Fruit fly (Drosophila melanogaster) whole organism, wandering third instar larva: Measurements from ENCODE around the gene Jon66Cii.
A peak's percentile ranks its signal among the peaks of the same experiment; 100 is the strongest.

Experiments used
- Abd-B ChIP-seq: fragments of >200 bp; optimal IDR thresholded peaks from 2 replicates; lab custom pipeline; 2017; ENCODE audit warnings: missing biosample characterization, missing genetic modification characterization
- CG32264 ChIP-seq: fragments of 200-800 bp; sonication (Bioruptor generic); optimal IDR thresholded peaks from 2 replicates; lab custom pipeline; 2016; ENCODE audit warnings: missing biosample characterization, missing genetic modification characterization
- CG9705 ChIP-seq: fragments of 200-800 bp; sonication (Bioruptor generic); optimal IDR thresholded peaks from 2 replicates; lab custom pipeline; 2018; ENCODE audit warnings: missing biosample characterization, mild to moderate bottlenecking, missing genetic modification characterization
- CrebA ChIP-seq: fragments of 200-800 bp; sonication (Bioruptor generic); optimal IDR thresholded peaks from 2 replicates; lab custom pipeline; 2016; ENCODE audit warnings: missing biosample characterization, mild to moderate bottlenecking, missing genetic modification characterization, borderline replicate concordance
- Dfd ChIP-seq: fragments of >200 bp; optimal IDR thresholded peaks from 2 replicates; lab custom pipeline; 2017; ENCODE audit warnings: missing biosample characterization, missing genetic modification characterization
- GATAd ChIP-seq: sonication (Bioruptor generic); optimal IDR thresholded peaks from 2 replicates; lab custom pipeline; 2016; ENCODE audit warnings: missing biosample characterization, missing genetic modification characterization
- HLH106 ChIP-seq: fragments of 200-800 bp; optimal IDR thresholded peaks from 3 replicates; lab custom pipeline; 2019; ENCODE audit warnings: missing biosample characterization, mild to moderate bottlenecking, missing genetic modification characterization, moderate library complexity
- Hnf4 ChIP-seq: fragments of 200-800 bp; sonication (Bioruptor generic); optimal IDR thresholded peaks from 2 replicates; lab custom pipeline; 2016; ENCODE audit warnings: missing biosample characterization, mild to moderate bottlenecking, missing genetic modification characterization
- Hr78 ChIP-seq: fragments of >200 bp; optimal IDR thresholded peaks from 2 replicates; lab custom pipeline; 2017; ENCODE audit warnings: missing biosample characterization, missing genetic modification characterization
- Hr83 ChIP-seq: fragments of 200-300 bp; sonication (Bioruptor generic); optimal IDR thresholded peaks from 2 replicates; lab custom pipeline; 2016; ENCODE audit warnings: missing biosample characterization, mild to moderate bottlenecking, missing genetic modification characterization, moderate library complexity; ENCODE audit not compliant: poor library complexity, severe bottlenecking
- Jra ChIP-seq: sonication (Bioruptor generic); optimal IDR thresholded peaks from 2 replicates; lab custom pipeline; 2016; ENCODE audit warnings: missing biosample characterization, missing genetic modification characterization
- Mio ChIP-seq: sonication (Bioruptor generic); optimal IDR thresholded peaks from 2 replicates; lab custom pipeline; 2016; ENCODE audit warnings: missing biosample characterization, missing genetic modification characterization
- Myc ChIP-seq: fragments of >200 bp; optimal IDR thresholded peaks from 2 replicates; lab custom pipeline; 2017
- OdsH ChIP-seq: fragments of 200-800 bp; sonication (Bioruptor generic); optimal IDR thresholded peaks from 2 replicates; lab custom pipeline; 2016; ENCODE audit warnings: missing biosample characterization, mild to moderate bottlenecking, missing genetic modification characterization
- Rel ChIP-seq, 2 experiments: fragments of 200-800 bp; sonication (Bioruptor generic) in 1 of 2; optimal IDR thresholded peaks; 2 replicates in 1 of 2; 3 replicates in 1 of 2; lab custom pipeline; 2016 to 2019; ENCODE audit warnings: mild to moderate bottlenecking in 2 of 2, missing biosample characterization in 2 of 2, missing genetic modification characterization in 2 of 2, moderate library complexity in 1 of 2
- Sp1 ChIP-seq: fragments of 200-800 bp; sonication (Bioruptor generic); optimal IDR thresholded peaks from 3 replicates; lab custom pipeline; 2019; ENCODE audit warnings: missing biosample characterization, mild to moderate bottlenecking, missing genetic modification characterization, moderate library complexity
- br ChIP-seq: fragments of 200-800 bp; sonication (Bioruptor generic); optimal IDR thresholded peaks from 2 replicates; lab custom pipeline; 2016; ENCODE audit warnings: missing biosample characterization, missing genetic modification characterization
- brk ChIP-seq: fragments of 200-800 bp; sonication (Bioruptor generic); optimal IDR thresholded peaks from 2 replicates; lab custom pipeline; 2016; ENCODE audit warnings: missing biosample characterization, mild to moderate bottlenecking, missing genetic modification characterization
- dmrt93B ChIP-seq: fragments of 200-800 bp; sonication (Bioruptor generic); optimal IDR thresholded peaks from 2 replicates; lab custom pipeline; 2018; ENCODE audit warnings: missing biosample characterization, mild to moderate bottlenecking, missing genetic modification characterization
- dsf ChIP-seq: sonication (Bioruptor generic); optimal IDR thresholded peaks from 2 replicates; lab custom pipeline; 2016; ENCODE audit warnings: missing biosample characterization, missing genetic modification characterization, borderline replicate concordance
- ey ChIP-seq: fragments of 200-800 bp; sonication (Bioruptor generic); optimal IDR thresholded peaks from 2 replicates; lab custom pipeline; 2016; ENCODE audit warnings: missing biosample characterization, missing genetic modification characterization
- foxo ChIP-seq, 2 experiments: fragments of 200-800 bp; sonication (Bioruptor generic); optimal IDR thresholded peaks; 2 replicates in 1 of 2; 3 replicates in 1 of 2; lab custom pipeline; 2016 to 2017; ENCODE audit warnings: missing biosample characterization in 2 of 2, missing genetic modification characterization in 2 of 2
- fru ChIP-seq: fragments of 200-800 bp; sonication (Bioruptor generic); optimal IDR thresholded peaks from 3 replicates; lab custom pipeline; 2016; ENCODE audit warnings: missing biosample characterization, mild to moderate bottlenecking, missing genetic modification characterization
- h ChIP-seq: fragments of 200-800 bp; sonication (Bioruptor generic); optimal IDR thresholded peaks from 3 replicates; lab custom pipeline; 2016; ENCODE audit warnings: missing biosample characterization, mild to moderate bottlenecking, missing genetic modification characterization
- jim ChIP-seq: fragments of 175-275, 200-325 bp; sonication (Bioruptor generic); optimal IDR thresholded peaks from 2 replicates; lab custom pipeline; 2016; ENCODE audit warnings: missing biosample characterization, mild to moderate bottlenecking, missing genetic modification characterization
- lola ChIP-seq: fragments of >200 bp; optimal IDR thresholded peaks from 2 replicates; lab custom pipeline; 2017; ENCODE audit warnings: missing biosample characterization, missing genetic modification characterization
- pan ChIP-seq: fragments of >200 bp; optimal IDR thresholded peaks from 2 replicates; lab custom pipeline; 2017
- psq ChIP-seq: fragments of 200-800 bp; sonication (Bioruptor generic); optimal IDR thresholded peaks from 3 replicates; lab custom pipeline; 2017; ENCODE audit warnings: missing biosample characterization, mild to moderate bottlenecking, missing genetic modification characterization, moderate library complexity
- rgr ChIP-seq: fragments of 200-800 bp; sonication (Bioruptor generic); optimal IDR thresholded peaks from 3 replicates; lab custom pipeline; 2016; ENCODE audit warnings: missing biosample characterization, mild to moderate bottlenecking, missing genetic modification characterization
- sage ChIP-seq: fragments of 200-800 bp; sonication (Bioruptor generic); optimal IDR thresholded peaks from 2 replicates; lab custom pipeline; 2016; ENCODE audit warnings: missing biosample characterization, mild to moderate bottlenecking, missing genetic modification characterization
- sv ChIP-seq: fragments of 200-800 bp; sonication (Bioruptor generic); optimal IDR thresholded peaks from 3 replicates; lab custom pipeline; 2016; ENCODE audit warnings: missing biosample characterization, missing genetic modification characterization
- tai ChIP-seq: sonication (Bioruptor generic); optimal IDR thresholded peaks from 2 replicates; lab custom pipeline; 2016; ENCODE audit warnings: missing biosample characterization, missing genetic modification characterization
- usp ChIP-seq: fragments of >200 bp; optimal IDR thresholded peaks from 2 replicates; lab custom pipeline; 2017; ENCODE audit warnings: missing biosample characterization, missing genetic modification characterization
- woc ChIP-seq: sonication (Bioruptor generic); optimal IDR thresholded peaks from 2 replicates; lab custom pipeline; 2016; ENCODE audit warnings: missing biosample characterization, mild to moderate bottlenecking, missing genetic modification characterization

Gene Jon66Cii

dm6 chr3L:8385055-8385454 lies 8.4 kb downstream of the Jon66Cii start (continued):
- TF ChIP-seq sv (GFP tag; lab: Kevin White, UChicago) (no peak), usp (no peak), woc (GFP tag; lab: Kevin White, UChicago) (peak; percentile 30), tai (GFP tag; lab: Kevin White, UChicago) (no peak), ey (GFP tag; lab: Kevin White, UChicago) (peak; percentile 15), Hr83 (GFP tag; lab: Kevin White, UChicago) (no peak), Mio (GFP tag; lab: Kevin White, UChicago) (no peak), dsf (GFP tag; lab: Kevin White, UChicago) (no peak), dmrt93B (GFP tag; lab: Kevin White, UChicago) (no peak), Sp1 (GFP tag; lab: Kevin White, UChicago) (no peak), jim (no peak), sage (GFP tag; lab: Kevin White, UChicago) (no peak)

- TF ChIP-seq Rel (GFP tag; optimal IDR thresholded peaks at IDR 0.05; lab: Kevin White, UChicago) (no peak), Rel (tag; optimal IDR thresholded peaks at IDR 0.05; lab: Kevin White, UChicago) (no peak), Jra (GFP tag; lab: Kevin White, UChicago) (no peak)
- TF ChIP-seq, all 38 proteins: peak for 0
These were observed 9.5 kb downstream of the Jon66Cii start for dm6 chr3L:8383968-8384367.

dm6 chr3L:8379161-8379560 lies 14.3 kb downstream of the Jon66Cii start:
- no peak for TF ChIP-seq br (GFP tag; lab: Kevin White, UChicago)
- TF ChIP-seq, all 38 proteins: peak for 0

- TF ChIP-seq h (GFP tag; lab: Kevin White, UChicago) = no peak
- TF ChIP-seq sv (GFP tag; lab: Kevin White, UChicago) = no peak
- no peak for TF ChIP-seq Mio (GFP tag; lab: Kevin White, UChicago)
These were observed 19.3 kb downstream of the Jon66Cii start for dm6 chr3L:8374107-8374506.

- no peak for TF ChIP-seq Sp1 (GFP tag; lab: Kevin White, UChicago)
- TF ChIP-seq Dfd = peak; percentile 76
- no peak for TF ChIP-seq sv (GFP tag; lab: Kevin White, UChicago)
- TF ChIP-seq Abd-B (GFP tag; lab: Kevin White, UChicago) = no peak
- TF ChIP-seq, all 38 proteins: peak for 1
These were observed 21.4 kb downstream of the Jon66Cii start, which contains the start of gene ImpE1 for dm6 chr3L:8372035-8372434. Gene ImpE1 (plus strand): TSS chr3L:8372405.

- TF ChIP-seq rgr (GFP tag; lab: Kevin White, UChicago) = no peak
- no peak for TF ChIP-seq Jra (GFP tag; lab: Kevin White, UChicago)
- no peak for TF ChIP-seq psq (GFP tag; lab: Kevin White, UChicago)
- no peak for TF ChIP-seq CG9705 (GFP tag; lab: Kevin White, UChicago)
- TF ChIP-seq usp = no peak
- TF ChIP-seq HLH106 (tag; lab: Kevin White, UChicago) = no peak
- TF ChIP-seq Abd-B (GFP tag; lab: Kevin White, UChicago) = no peak
- TF ChIP-seq CG32264 = no peak
- TF ChIP-seq Myc (lab: Kevin White, UChicago) = no peak
- no peak for TF ChIP-seq Hr83 (GFP tag; lab: Kevin White, UChicago)
- TF ChIP-seq, all 38 proteins: peak for 0
These were observed 21.9 kb downstream of the Jon66Cii start for dm6 chr3L:8371538-8371937.

dm6 chr3L:8370922-8371321 lies 22.5 kb downstream of the Jon66Cii start:
- TF ChIP-seq ey (GFP tag; lab: Kevin White, UChicago) (peak; percentile 50), OdsH (peak; percentile 45), Hr83 (GFP tag; lab: Kevin White, UChicago) (no peak), Hr78 (no peak), h (GFP tag; lab: Kevin White, UChicago) (peak; percentile 73), dmrt93B (GFP tag; lab: Kevin White, UChicago) (peak; percentile 23), Hnf4 (GFP tag; lab: Kevin White, UChicago) (peak; percentile 5), tai (GFP tag; lab: Kevin White, UChicago) (no peak), Myc (lab: Kevin White, UChicago) (no peak), usp (no peak), woc (GFP tag; lab: Kevin White, UChicago) (peak; percentile 53), CG32264 (peak; percentile 44), lola (GFP tag; lab: Kevin White, UChicago) (no peak), br (GFP tag; lab: Kevin White, UChicago) (peak; percentile 49), Abd-B (GFP tag; lab: Kevin White, UChicago) (no peak), psq (GFP tag; lab: Kevin White, UChicago) (peak; percentile 51), Rel (GFP tag; optimal IDR thresholded peaks at IDR 0.05; lab: Kevin White, UChicago) (no peak), Rel (tag; optimal IDR thresholded peaks at IDR 0.05; lab: Kevin White, UChicago) (peak; percentile 37), pan (lab: Kevin White, UChicago) (no peak), fru (GFP tag; lab: Kevin White, UChicago) (peak; percentile 54), rgr (GFP tag; lab: Kevin White, UChicago) (peak; percentile 59), Jra (GFP tag; lab: Kevin White, UChicago) (no peak), CrebA (peak; percentile 20), GATAd (GFP tag; lab: Kevin White, UChicago) (no peak), foxo (GFP tag; optimal IDR thresholded peaks at IDR 0.05; lab: Kevin White, UChicago) (peak in 1 of 2 experiments; percentile 53), brk (GFP tag; lab: Kevin White, UChicago) (no peak), CG9705 (GFP tag; lab: Kevin White, UChicago) (peak; percentile 52), HLH106 (tag; lab: Kevin White, UChicago) (peak; percentile 77), Mio (GFP tag; lab: Kevin White, UChicago) (no peak), sv (GFP tag; lab: Kevin White, UChicago) (no peak)
